Worm (Caenorhabditis elegans): ENCODE measurements around the gene srx-50.

srx-50 gene

DNA sequence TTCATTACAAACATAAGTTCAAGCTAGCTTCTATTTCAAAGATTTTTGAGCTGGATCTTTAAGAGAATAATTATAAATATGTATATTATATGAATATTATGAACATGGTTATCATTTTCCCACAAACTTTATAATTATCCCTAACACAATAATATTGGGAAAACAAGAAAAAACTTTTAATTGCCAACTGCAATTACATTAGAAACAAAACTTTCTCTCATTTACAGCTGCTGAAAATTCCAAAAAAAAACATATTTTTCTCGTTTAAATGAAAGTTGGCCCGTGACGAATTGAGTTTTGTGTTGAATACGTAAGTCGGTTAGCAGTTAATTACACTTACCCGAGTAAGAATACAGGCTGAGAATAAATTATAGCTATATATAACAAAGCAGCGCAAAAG is 4.9 kb downstream of the srx-50 start:
- no peak for TF ChIP-seq pax-3 (tag; optimal IDR thresholded peaks at IDR 0.05)
- no peak for TF ChIP-seq nhr-71 (tag; optimal IDR thresholded peaks at IDR 0.05)
- no peak for TF ChIP-seq efl-1 (optimal IDR thresholded peaks at IDR 0.05)
- no peak for TF ChIP-seq efl-1 (GFP tag; optimal IDR thresholded peaks at IDR 0.05 in 1 of 2)
- no peak for TF ChIP-seq lir-3 (tag; optimal IDR thresholded peaks at IDR 0.05; ENCODE audit: poor library complexity)
- TF ChIP-seq C34B4.2 (tag; optimal IDR thresholded peaks at IDR 0.05) = no peak
- TF ChIP-seq fkh-8 (tag; optimal IDR thresholded peaks at IDR 0.05) = no peak

DNA sequence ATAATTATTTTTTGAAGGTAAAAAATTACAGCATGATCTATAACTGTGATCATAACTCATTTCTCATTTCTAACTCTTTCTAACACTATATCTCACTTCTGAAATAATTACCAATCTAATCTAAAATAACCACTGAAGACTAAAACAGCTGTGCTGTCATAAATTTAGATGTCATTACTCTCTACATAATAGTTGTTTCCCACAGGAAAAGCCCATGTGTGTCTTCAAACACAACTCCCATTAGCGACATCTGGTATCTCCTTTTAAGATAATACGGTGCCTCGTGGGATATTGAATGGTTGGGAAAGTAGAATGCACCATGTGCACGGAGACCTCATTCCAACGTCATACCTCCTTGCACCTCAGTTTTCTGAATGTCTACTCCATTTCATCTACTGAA is 7.2 kb downstream of the srx-50 start, which contains the start of gene Y43B11AL.1:
Gene Y43B11AL.1, plus strand, starts transcription at position 301 of the 400 bp plus-strand sequence.
- TF ChIP-seq elt-2 (tag; optimal IDR thresholded peaks at IDR 0.05) (no peak), nhr-12 (tag; optimal IDR thresholded peaks at IDR 0.05) (no peak), skn-1 (tag; optimal IDR thresholded peaks at IDR 0.05) (no peak), lin-35 (GFP tag; optimal IDR thresholded peaks at IDR 0.05) (no peak), snu-23 (GFP tag; optimal IDR thresholded peaks at IDR 0.05) (no peak), blmp-1 (tag; optimal IDR thresholded peaks at IDR 0.05) (no peak), fkh-10 (GFP tag; optimal IDR thresholded peaks at IDR 0.05) (no peak), lsy-2 (tag; optimal IDR thresholded peaks at IDR 0.05) (no peak), aha-1 (tag; optimal IDR thresholded peaks at IDR 0.05) (no peak)

DNA sequence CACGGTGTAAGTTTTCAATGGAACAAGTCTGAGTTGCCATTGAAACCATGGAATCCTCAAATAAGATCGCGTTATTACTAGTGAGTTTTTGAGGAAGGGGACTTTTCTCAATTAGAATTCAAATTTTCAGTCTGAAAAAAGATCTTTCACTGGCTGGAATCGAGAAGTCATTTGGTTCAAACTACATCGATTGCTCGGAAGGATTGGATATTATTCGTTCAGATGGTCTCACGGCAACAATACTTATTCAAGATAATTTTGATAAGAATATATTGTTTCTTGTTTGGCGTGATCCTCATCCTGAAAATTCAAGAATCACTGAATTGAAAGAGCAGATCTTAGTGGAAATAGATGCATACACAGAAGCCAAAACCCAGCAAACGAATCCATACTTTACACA is 9.7 kb downstream of the srx-50 start:
- TF ChIP-seq mdl-1 (tag; optimal IDR thresholded peaks at IDR 0.05) = no peak
- TF ChIP-seq blmp-1 (tag; optimal IDR thresholded peaks at IDR 0.05) = no peak
- no peak for TF ChIP-seq ceh-88 (GFP tag; IDR thresholded peaks at IDR 0.05)
- no peak for TF ChIP-seq lsy-2 (tag; optimal IDR thresholded peaks at IDR 0.05)
- TF ChIP-seq pag-3 (tag; optimal IDR thresholded peaks at IDR 0.05; ENCODE audit: borderline replicate concordance, insufficient read depth) = no peak
- no peak for TF ChIP-seq ceh-8 (GFP tag; optimal IDR thresholded peaks at IDR 0.05)
- no peak for TF ChIP-seq vab-15 (tag; optimal IDR thresholded peaks at IDR 0.05)
- no peak for TF ChIP-seq skn-1 (tag; optimal IDR thresholded peaks at IDR 0.05)
- no peak for TF ChIP-seq alr-1 (tag; optimal IDR thresholded peaks at IDR 0.05; ENCODE audit: borderline replicate concordance)
- TF ChIP-seq sptf-1 (tag; optimal IDR thresholded peaks at IDR 0.05) = no peak
- no peak for TF ChIP-seq unc-86 (tag; optimal IDR thresholded peaks at IDR 0.05)
- no peak for TF ChIP-seq lin-14 (GFP tag; optimal IDR thresholded peaks at IDR 0.05)

DNA sequence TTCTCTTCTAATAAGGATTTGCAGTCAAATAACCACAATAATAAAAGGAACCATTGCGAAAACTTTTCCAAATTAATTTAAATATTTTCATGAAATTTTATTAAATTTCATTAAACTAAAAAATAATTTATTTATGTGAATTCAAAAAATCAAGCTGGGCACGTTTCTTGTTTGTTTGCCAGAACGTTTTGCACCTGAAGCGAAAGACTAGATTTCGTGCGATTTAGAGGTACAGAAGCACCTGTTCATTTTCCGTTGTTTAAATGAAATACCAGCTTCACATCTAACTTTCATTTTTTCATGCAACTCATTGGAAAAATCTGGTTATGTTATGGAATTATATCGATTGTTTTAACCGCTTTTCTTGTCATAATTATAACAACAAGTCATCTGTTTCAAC is 14.3 kb downstream of the srx-50 start, which contains the start of gene srg-48:
Gene srg-48, plus strand, starts transcription at position 301 of the 400 bp plus-strand sequence.
- TF ChIP-seq ztf-11 (tag; optimal IDR thresholded peaks at IDR 0.05) (no peak), unc-30 (tag; optimal IDR thresholded peaks at IDR 0.05) (no peak), dpl-1 (GFP tag; optimal IDR thresholded peaks at IDR 0.05) (no peak), pax-3 (tag; optimal IDR thresholded peaks at IDR 0.05) (no peak), nhr-12 (tag; optimal IDR thresholded peaks at IDR 0.05) (no peak), ces-1 (GFP tag; optimal IDR thresholded peaks at IDR 0.05) (no peak), vab-15 (tag; optimal IDR thresholded peaks at IDR 0.05) (no peak), unc-62 (GFP tag; optimal IDR thresholded peaks at IDR 0.05) (no peak), nhr-84 (tag; optimal IDR thresholded peaks at IDR 0.05) (no peak), lin-14 (GFP tag; optimal IDR thresholded peaks at IDR 0.05) (no peak), efl-1 (optimal IDR thresholded peaks at IDR 0.05) (no peak), efl-1 (GFP tag; optimal IDR thresholded peaks at IDR 0.05 in 1 of 2) (no peak), nhr-47 (tag; optimal IDR thresholded peaks at IDR 0.05) (no peak), swsn-7 (tag; optimal IDR thresholded peaks at IDR 0.05) (no peak), F16B12.6 (tag; optimal IDR thresholded peaks at IDR 0.05) (no peak), ceh-63 (GFP tag; optimal IDR thresholded peaks at IDR 0.05) (no peak)

DNA sequence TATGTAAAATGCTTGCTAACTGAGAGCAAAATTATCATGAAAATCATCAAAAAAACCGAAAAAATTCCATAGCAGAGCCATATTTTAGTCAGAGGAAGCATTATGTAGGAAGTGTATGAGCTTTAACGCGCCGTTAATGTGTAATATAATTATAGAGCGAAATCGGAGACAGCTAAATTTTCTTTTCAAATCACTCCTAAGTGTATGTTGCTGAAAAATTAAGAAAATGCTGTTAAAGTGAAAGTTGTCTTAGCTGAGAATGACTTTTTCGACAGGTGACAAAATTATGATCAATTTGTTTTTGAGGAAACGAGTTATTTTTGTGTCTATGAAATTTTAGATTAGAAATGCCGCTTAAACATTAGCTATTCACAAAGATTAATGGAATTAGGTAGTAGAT is 17.3 kb downstream of the srx-50 start, which contains the start of gene srg-50:
Gene srg-50, minus strand, starts transcription at position 101 of the 400 bp plus-strand sequence.
- TF ChIP-seq jun-1 (tag; optimal IDR thresholded peaks at IDR 0.05) (no peak), mdl-1 (tag; optimal IDR thresholded peaks at IDR 0.05) (no peak), fkh-8 (tag; optimal IDR thresholded peaks at IDR 0.05) (no peak)

Measured in whole organism, L1 larva.